Worm (Caenorhabditis elegans) whole organism, L4/young adult: ENCODE results near the gene F36H1.11.

Experiments
- W03F9.2 ChIP-seq: fragments of 150-350 bp; optimal IDR thresholded peaks from 2 replicates; lab custom pipeline; 2014; ENCODE audit warnings: missing biosample characterization, missing genetic modification characterization
- dao-5 ChIP-seq: sonication (generic microtip); optimal IDR thresholded peaks from 2 replicates; lab custom pipeline; 2016; ENCODE audit warnings: missing genotype, missing genetic modification characterization, moderate library complexity, missing compliant biosample characterization
- him-1 ChIP-seq: sonication (generic microtip); optimal IDR thresholded peaks from 2 replicates; lab custom pipeline; 2016; ENCODE audit warnings: missing genotype, missing genetic modification reagents, missing genetic modification characterization, missing compliant biosample characterization

DNA sequence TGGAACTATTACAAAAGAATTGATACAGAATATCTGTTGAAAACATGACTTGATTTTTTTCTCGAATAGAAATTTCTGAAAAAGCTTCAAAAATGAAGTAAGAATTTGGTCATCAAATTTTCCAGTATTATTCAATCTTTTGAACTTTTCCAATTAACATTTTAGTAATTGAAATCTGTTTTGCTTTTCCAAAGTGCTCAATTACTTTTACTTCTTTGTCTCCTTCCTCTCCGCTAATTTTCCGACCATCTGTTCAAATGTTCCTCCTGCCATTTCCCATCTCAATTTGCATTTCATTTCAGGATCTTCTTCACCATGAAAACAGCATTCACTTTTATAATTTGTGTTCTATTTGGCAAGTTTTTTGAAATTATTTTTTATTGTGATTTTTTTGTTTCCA lies at the start of gene F36H1.11:
- TF ChIP-seq dao-5 = no peak
- no peak for TF ChIP-seq W03F9.2
- no peak for TF ChIP-seq him-1 (tag; lab: Kevin White, UChicago)
